Fruit fly (Drosophila melanogaster) whole organism, pupa: ENCODE results near the gene CG11368.

Source experiments
- CG10348 ChIP-seq: fragments of 200-800 bp; sonication (Bioruptor generic); IDR thresholded peaks from 2 replicates; pipeline ENCODE4 v1.3.6; 2022; ENCODE audit warnings: missing biosample characterization, missing genetic modification characterization
- CG12605 ChIP-seq: fragments of 200-800 bp; sonication (Bioruptor generic); IDR thresholded peaks from 2 replicates; pipeline ENCODE4 v1.3.6; 2022; ENCODE audit warnings: missing biosample characterization, missing genetic modification characterization
- CG13204 ChIP-seq: fragments of 200-800 bp; sonication (Bioruptor generic); optimal IDR thresholded peaks from 2 replicates; lab custom pipeline; 2018; ENCODE audit warnings: missing biosample characterization, mild to moderate bottlenecking, missing genetic modification characterization, moderate library complexity
- CG14655 ChIP-seq: fragments of 200-800 bp; sonication (Bioruptor generic); optimal IDR thresholded peaks from 3 replicates; lab custom pipeline; 2017; ENCODE audit warnings: mild to moderate bottlenecking, missing biosample characterization, missing genetic modification reagents, missing genetic modification characterization
- CG15710 ChIP-seq: fragments of 200-800 bp; sonication (Bioruptor generic); optimal IDR thresholded peaks from 2 replicates; lab custom pipeline; 2018; ENCODE audit warnings: missing biosample characterization, mild to moderate bottlenecking, missing genetic modification characterization, moderate library complexity
- CG17806 ChIP-seq: fragments of 200-800 bp; sonication (Bioruptor generic); optimal IDR thresholded peaks from 2 replicates; lab custom pipeline; 2018; ENCODE audit warnings: missing biosample characterization, mild to moderate bottlenecking, missing genetic modification characterization, moderate library complexity
- CG32121 ChIP-seq: fragments of 200-800 bp; sonication (Bioruptor generic); IDR thresholded peaks from 2 replicates; pipeline ENCODE4 v1.3.6; 2022; ENCODE audit warnings: missing biosample characterization, missing genetic modification characterization
- CG34367 ChIP-seq: fragments of 200-800 bp; sonication (Bioruptor generic); optimal IDR thresholded peaks from 2 replicates; lab custom pipeline; 2018; ENCODE audit warnings: missing biosample characterization, mild to moderate bottlenecking, missing genetic modification characterization
- CG4496 ChIP-seq: fragments of 200-800 bp; sonication (Bioruptor generic); IDR thresholded peaks from 3 replicates; pipeline ENCODE4 v1.3.6; 2022; ENCODE audit warnings: missing biosample characterization, missing genetic modification characterization
- CG8159 ChIP-seq: fragments of 200-800 bp; sonication (Bioruptor generic); optimal IDR thresholded peaks from 3 replicates; lab custom pipeline; 2018; ENCODE audit warnings: missing biosample characterization, mild to moderate bottlenecking, missing genetic modification characterization, moderate library complexity
- CG8301 ChIP-seq: fragments of 200-800 bp; sonication (Bioruptor generic); optimal IDR thresholded peaks from 2 replicates; lab custom pipeline; 2018; ENCODE audit warnings: missing biosample characterization, mild to moderate bottlenecking, missing genetic modification characterization
- CG9948 ChIP-seq: fragments of 200-800 bp; sonication (Bioruptor generic); optimal IDR thresholded peaks from 2 replicates; lab custom pipeline; 2018; ENCODE audit warnings: missing biosample characterization, mild to moderate bottlenecking, missing genetic modification characterization, moderate library complexity
- D1 ChIP-seq: fragments of 200-800 bp; sonication (Bioruptor generic); optimal IDR thresholded peaks from 2 replicates; lab custom pipeline; 2018; ENCODE audit warnings: missing biosample characterization, mild to moderate bottlenecking, missing genetic modification characterization, moderate library complexity
- EcR ChIP-seq: fragments of 200-800 bp; sonication (Bioruptor generic); optimal IDR thresholded peaks from 3 replicates; lab custom pipeline; 2019; ENCODE audit warnings: missing biosample characterization, missing genetic modification characterization, mild to moderate bottlenecking, moderate library complexity, missing genetic modification reagents
- Ets98B ChIP-seq: fragments of 200-800 bp; sonication (Bioruptor generic); IDR thresholded peaks from 2 replicates; pipeline ENCODE4 v1.3.6; 2022; ENCODE audit warnings: missing biosample characterization, missing genetic modification characterization
- Pif1A ChIP-seq: fragments of 200-800 bp; sonication (Bioruptor generic); optimal IDR thresholded peaks from 3 replicates; lab custom pipeline; 2016; ENCODE audit warnings: missing biosample characterization, missing genetic modification characterization
- Pif1B ChIP-seq: fragments of 200-800 bp; sonication (Bioruptor generic); optimal IDR thresholded peaks from 3 replicates; lab custom pipeline; 2016; ENCODE audit warnings: missing biosample characterization, missing genetic modification characterization
- Snoo ChIP-seq: fragments of 200-800 bp; sonication (Bioruptor generic); optimal IDR thresholded peaks from 3 replicates; lab custom pipeline; 2017; ENCODE audit warnings: missing biosample characterization, mild to moderate bottlenecking, missing genetic modification characterization, inconsistent platforms
- fd96Ca ChIP-seq: fragments of 200-800 bp; sonication (Bioruptor generic); IDR thresholded peaks from 3 replicates; pipeline ENCODE4 v1.3.6; 2022; ENCODE audit warnings: missing biosample characterization, missing genetic modification characterization
- gl ChIP-seq: fragments of 200-800 bp; sonication (Bioruptor generic); optimal IDR thresholded peaks from 2 replicates; lab custom pipeline; 2018; ENCODE audit warnings: missing biosample characterization, mild to moderate bottlenecking, missing genetic modification characterization
- rn ChIP-seq: fragments of 200-800 bp; sonication (Bioruptor generic); IDR thresholded peaks from 2 replicates; pipeline ENCODE4 v1.3.6; 2022; ENCODE audit warnings: missing biosample characterization, missing genetic modification characterization

CG11368 gene

DNA sequence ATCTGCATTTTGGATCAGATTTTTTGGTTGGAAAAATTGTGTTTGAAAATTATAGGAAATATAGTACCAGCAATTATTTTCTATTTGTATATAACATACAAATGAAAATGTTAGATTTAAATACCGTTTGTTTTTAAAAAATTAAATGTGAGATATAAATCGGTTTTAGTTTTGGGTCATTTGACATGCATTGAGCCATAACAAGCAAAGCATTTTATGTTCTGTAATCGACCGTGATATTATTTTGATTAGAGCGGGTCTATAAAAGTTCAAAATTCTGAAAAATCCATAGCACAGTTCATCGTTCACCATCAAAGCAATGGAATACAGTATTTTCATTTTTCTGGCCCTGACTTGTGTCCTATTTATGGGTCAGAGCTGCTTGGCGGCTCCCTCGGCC is 35.1 kb upstream of the CG11368 start, which contains the start of gene CG34337:
Gene CG34337, plus strand, starts transcription at position 301 of the 400 bp plus-strand sequence.
- no peak for TF ChIP-seq CG12605 (GFP tag; lab: Robert Waterston, UW)
- no peak for TF ChIP-seq gl (tag; lab: Kevin White, UChicago)
- TF ChIP-seq fd96Ca (GFP tag; lab: Robert Waterston, UW), result no peak
- no peak for TF ChIP-seq Snoo
- no peak for TF ChIP-seq Pif1A
- TF ChIP-seq, all 21 proteins: peak for 0

DNA sequence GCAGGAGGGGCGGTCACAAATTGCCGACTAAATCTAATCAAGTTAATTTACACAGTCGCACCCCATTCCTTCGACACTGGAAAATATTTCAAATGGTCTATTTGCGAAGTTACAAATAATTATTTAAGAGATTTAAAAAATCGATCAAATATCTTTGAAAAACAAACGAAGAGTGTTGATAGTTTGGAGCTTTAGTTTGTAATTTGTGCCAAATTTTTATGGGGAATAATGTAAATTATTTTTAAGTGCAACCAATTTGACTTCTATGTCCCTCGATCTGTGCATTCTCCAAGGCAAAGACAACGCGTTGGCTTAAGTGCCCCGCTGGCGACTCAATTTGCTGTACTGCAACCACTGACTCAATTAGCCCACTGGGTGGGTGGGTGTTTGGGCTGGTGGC is 34.1 kb upstream of the CG11368 start:
- TF ChIP-seq CG8301 (tag; lab: Kevin White, UChicago) (no peak), CG8159 (tag; lab: Kevin White, UChicago) (no peak), CG17806 (tag; lab: Kevin White, UChicago) (no peak), Snoo (no peak)

DNA sequence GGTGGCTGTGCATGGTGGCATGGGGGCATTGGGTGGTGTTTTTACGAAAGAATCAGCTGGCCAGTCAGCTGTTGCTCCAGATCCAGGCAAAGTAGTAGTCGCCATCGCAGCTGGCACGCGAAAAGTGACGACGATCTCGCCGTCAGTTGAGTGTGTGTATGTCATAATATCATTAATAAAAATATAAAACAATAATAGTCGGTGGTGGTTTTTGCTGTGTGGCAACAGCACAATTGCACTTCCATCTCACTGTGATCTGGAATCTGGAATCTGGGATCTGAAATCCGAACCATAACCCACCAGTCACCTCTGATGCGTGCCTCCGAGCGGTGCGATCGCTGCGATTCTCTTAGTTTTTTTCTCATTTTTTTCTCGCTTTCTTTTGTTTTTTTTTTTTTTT is 33.7 kb upstream of the CG11368 start, which contains the start of gene rumpel:
Gene rumpel, plus strand, starts transcription at position 301 of the 400 bp plus-strand sequence.
- TF ChIP-seq CG8301 (tag; lab: Kevin White, UChicago) (no peak), gl (tag; lab: Kevin White, UChicago) (no peak), CG8159 (tag; lab: Kevin White, UChicago) (no peak), rn (GFP tag; lab: Robert Waterston, UW) (no peak), Pif1B (GFP tag; lab: Kevin White, UChicago) (no peak), CG4496 (GFP tag; lab: Robert Waterston, UW) (no peak), Pif1A (no peak), CG17806 (tag; lab: Kevin White, UChicago) (no peak), CG14655 (GFP tag; lab: Kevin White, UChicago) (no peak), EcR (no peak), CG34367 (tag; lab: Kevin White, UChicago) (no peak), D1 (tag; lab: Kevin White, UChicago) (no peak), CG15710 (tag; lab: Kevin White, UChicago) (no peak), Snoo (no peak), CG13204 (GFP tag; lab: Kevin White, UChicago) (no peak), CG12605 (GFP tag; lab: Robert Waterston, UW) (no peak), CG32121 (no peak), CG9948 (tag; lab: Kevin White, UChicago) (no peak), Ets98B (GFP tag; lab: Robert Waterston, UW) (no peak), CG10348 (no peak)

DNA sequence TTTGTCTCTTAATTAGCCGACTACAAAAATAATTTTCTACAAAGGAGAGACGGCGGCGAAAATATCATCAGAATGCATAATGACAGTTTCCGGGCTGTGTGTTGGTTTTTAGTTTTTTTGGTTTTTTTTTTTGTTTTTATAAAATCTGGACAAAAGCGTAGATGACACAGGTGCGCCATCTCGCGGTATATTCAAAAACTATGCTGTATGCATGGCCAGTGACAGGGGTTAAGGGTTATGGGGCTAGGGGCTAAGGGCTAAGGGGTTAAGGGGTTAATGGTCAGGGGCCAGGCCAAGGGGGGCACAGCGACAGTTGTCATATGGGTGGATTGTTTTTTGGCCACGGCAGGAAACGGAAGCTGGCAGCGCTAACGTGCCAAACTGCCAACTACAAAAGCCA is 29.4 kb upstream of the CG11368 start:
- TF ChIP-seq CG32121 (no peak), gl (tag; lab: Kevin White, UChicago) (no peak), Pif1B (GFP tag; lab: Kevin White, UChicago) (no peak), D1 (tag; lab: Kevin White, UChicago) (no peak), CG9948 (tag; lab: Kevin White, UChicago) (no peak), CG14655 (GFP tag; lab: Kevin White, UChicago) (no peak), CG10348 (no peak), CG13204 (GFP tag; lab: Kevin White, UChicago) (no peak), Pif1A (no peak), CG8159 (tag; lab: Kevin White, UChicago) (no peak), fd96Ca (GFP tag; lab: Robert Waterston, UW) (no peak)

DNA sequence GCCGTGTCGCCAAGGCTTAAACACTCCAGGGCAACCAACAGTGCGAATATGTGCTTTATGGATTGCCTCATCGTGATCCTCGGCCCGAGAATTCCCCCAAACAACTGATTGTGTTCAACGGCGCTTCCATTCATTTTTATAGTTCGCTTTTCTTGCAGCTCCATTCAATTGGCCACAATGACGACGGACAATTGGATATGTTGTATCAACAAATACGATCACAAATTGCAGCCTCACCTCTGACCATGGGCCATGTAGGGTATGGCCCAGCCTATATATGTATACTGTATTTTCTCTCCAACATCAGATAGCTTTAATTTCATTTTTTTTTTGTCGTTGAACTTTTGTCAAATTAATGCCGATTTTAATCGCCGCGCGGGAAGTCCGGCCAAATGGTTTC is 27.3 kb upstream of the CG11368 start, which contains the start of gene CG15036:
Gene CG15036, minus strand, starts transcription at position 101 of the 400 bp plus-strand sequence.
- TF ChIP-seq CG15710 (tag; lab: Kevin White, UChicago), result no peak
- no peak for TF ChIP-seq rn (GFP tag; lab: Robert Waterston, UW)
- no peak for TF ChIP-seq gl (tag; lab: Kevin White, UChicago)
- TF ChIP-seq Pif1B (GFP tag; lab: Kevin White, UChicago), result no peak
- TF ChIP-seq CG32121, result no peak
- TF ChIP-seq fd96Ca (GFP tag; lab: Robert Waterston, UW), result no peak
- TF ChIP-seq CG8301 (tag; lab: Kevin White, UChicago), result no peak
- no peak for TF ChIP-seq CG12605 (GFP tag; lab: Robert Waterston, UW)
- no peak for TF ChIP-seq Snoo
- no peak for TF ChIP-seq CG34367 (tag; lab: Kevin White, UChicago)
- TF ChIP-seq CG4496 (GFP tag; lab: Robert Waterston, UW), result no peak
- no peak for TF ChIP-seq D1 (tag; lab: Kevin White, UChicago)
- TF ChIP-seq Ets98B (GFP tag; lab: Robert Waterston, UW), result no peak
- TF ChIP-seq Pif1A, result no peak
- TF ChIP-seq CG8159 (tag; lab: Kevin White, UChicago), result no peak
- no peak for TF ChIP-seq CG14655 (GFP tag; lab: Kevin White, UChicago)
- TF ChIP-seq CG10348, result no peak

DNA sequence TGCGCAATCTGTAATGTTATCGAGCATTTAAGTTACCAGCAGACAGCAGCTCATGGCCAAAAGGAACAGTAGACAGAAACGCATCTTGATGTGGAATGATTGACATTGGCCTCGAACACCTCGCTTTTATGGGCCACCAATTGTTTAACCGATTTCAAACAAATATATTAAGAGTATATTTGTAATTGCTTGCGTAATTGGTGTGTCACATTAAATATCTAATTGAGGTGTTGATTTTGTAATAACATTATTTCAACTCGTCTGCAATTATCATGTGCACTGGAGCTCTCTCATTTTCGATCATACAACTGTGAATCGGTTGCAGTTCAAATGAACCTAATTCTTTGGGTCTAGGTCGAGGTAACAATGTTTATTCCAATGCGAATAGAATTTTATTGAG is 26.4 kb upstream of the CG11368 start, which contains the start of gene CG32726:
Gene CG32726, minus strand, starts transcription at position 101 of the 400 bp plus-strand sequence.
- no peak for TF ChIP-seq CG8159 (tag; lab: Kevin White, UChicago)
- TF ChIP-seq CG13204 (GFP tag; lab: Kevin White, UChicago), result no peak
- no peak for TF ChIP-seq fd96Ca (GFP tag; lab: Robert Waterston, UW)
- TF ChIP-seq CG4496 (GFP tag; lab: Robert Waterston, UW), result no peak
- TF ChIP-seq CG34367 (tag; lab: Kevin White, UChicago), result no peak
- TF ChIP-seq CG32121, result no peak
- TF ChIP-seq CG14655 (GFP tag; lab: Kevin White, UChicago), result no peak
- TF ChIP-seq rn (GFP tag; lab: Robert Waterston, UW), result no peak
- TF ChIP-seq gl (tag; lab: Kevin White, UChicago), result no peak
- TF ChIP-seq Ets98B (GFP tag; lab: Robert Waterston, UW), result no peak
- TF ChIP-seq CG17806 (tag; lab: Kevin White, UChicago), result no peak
- TF ChIP-seq CG10348, result no peak
- TF ChIP-seq CG8301 (tag; lab: Kevin White, UChicago), result no peak
- no peak for TF ChIP-seq Pif1A
- TF ChIP-seq Snoo, result no peak
- TF ChIP-seq Pif1B (GFP tag; lab: Kevin White, UChicago), result no peak
- TF ChIP-seq EcR, result no peak
- no peak for TF ChIP-seq CG9948 (tag; lab: Kevin White, UChicago)
- TF ChIP-seq D1 (tag; lab: Kevin White, UChicago), result no peak
- TF ChIP-seq CG12605 (GFP tag; lab: Robert Waterston, UW), result no peak
- TF ChIP-seq, all 21 proteins: peak for 0
